Worm (Caenorhabditis elegans): ENCODE results near the gene clec-125.
"Not testable (repeated sequence)": the region's sequence is repeated elsewhere in the genome, so short reads cannot be mapped to it uniquely, and the experiment has no call there.

The clec-125 gene

DNA sequence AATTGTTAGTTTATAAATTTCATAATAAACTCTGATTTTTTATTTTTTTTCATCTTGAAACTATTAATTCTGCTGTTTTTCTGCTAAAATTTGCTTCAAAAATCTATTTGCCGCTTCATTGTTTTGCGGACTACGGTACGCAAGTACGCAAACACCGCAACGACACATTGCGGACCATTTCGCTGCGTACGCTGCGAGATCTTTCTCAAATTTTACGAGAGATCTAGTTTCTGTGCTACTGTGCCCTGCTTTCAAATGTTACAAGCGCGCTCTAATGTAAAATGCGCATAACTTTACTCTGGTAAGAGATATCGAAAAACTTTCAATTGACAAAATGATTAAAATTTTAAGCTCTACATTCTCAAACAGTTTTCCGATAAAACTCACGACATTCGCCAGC, 7.7 kb downstream of the clec-125 start:
- peak; percentile 61 for TF ChIP-seq nhr-25 (tag; optimal IDR thresholded peaks at IDR 0.05)
- peak; percentile 56 for TF ChIP-seq F13H6.1 (tag; optimal IDR thresholded peaks at IDR 0.05)
- TF ChIP-seq unc-55 (GFP tag; optimal IDR thresholded peaks at IDR 0.05), result peak; percentile 87
- TF ChIP-seq crh-2 (tag; optimal IDR thresholded peaks at IDR 0.05), result peak; percentile 43
- peak; percentile 68 for TF ChIP-seq C34F6.9 (tag; optimal IDR thresholded peaks at IDR 0.05)
- TF ChIP-seq lin-11 (tag; optimal IDR thresholded peaks at IDR 0.05), result peak; percentile 4
- TF ChIP-seq ZK546.5 (tag; optimal IDR thresholded peaks at IDR 0.05), result peak; percentile 6
- TF ChIP-seq gmeb-1 (tag; optimal IDR thresholded peaks at IDR 0.05), result peak; percentile 48
- TF ChIP-seq sma-9 (GFP tag; optimal IDR thresholded peaks at IDR 0.05), result peak; percentile 55
- not testable (repeated sequence) for TF ChIP-seq sma-9 (tag; optimal IDR thresholded peaks at IDR 0.05)
- TF ChIP-seq lin-13 (GFP tag; optimal IDR thresholded peaks at IDR 0.05), result peak; percentile 67
- peak; percentile 73 for TF ChIP-seq nhr-129 (tag; optimal IDR thresholded peaks at IDR 0.05)
- TF ChIP-seq lsy-2 (tag; optimal IDR thresholded peaks at IDR 0.05), result peak; percentile 89 to 97
- peak; percentile 32 for TF ChIP-seq sma-3 (GFP tag; optimal IDR thresholded peaks at IDR 0.05)
- TF ChIP-seq zag-1 (tag; optimal IDR thresholded peaks at IDR 0.05), result peak; percentile 20

DNA sequence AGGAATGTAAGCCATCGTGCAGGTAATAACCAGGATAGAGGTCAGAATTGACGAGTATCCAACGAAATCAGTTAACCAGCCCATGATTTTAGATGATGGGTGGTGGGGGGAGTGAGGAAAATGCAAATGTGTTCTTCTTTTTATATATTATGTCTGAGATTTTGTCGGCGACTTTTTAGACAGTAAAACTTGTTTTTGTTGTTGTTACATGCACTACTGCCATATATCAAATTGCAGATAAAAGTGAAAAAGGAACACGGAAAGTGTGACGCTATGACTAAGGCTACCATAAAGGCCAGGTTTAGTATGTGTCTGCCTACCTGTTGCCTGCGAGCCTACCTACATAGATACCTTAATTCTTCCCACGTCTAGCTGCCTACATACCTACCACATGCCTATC, 8.3 kb downstream of the clec-125 start, which contains the start of gene col-72:
TSS of gene col-72 (minus strand) at position 101 of the 400 bp plus-strand sequence.
- TF ChIP-seq nhr-11 (tag; optimal IDR thresholded peaks at IDR 0.05) (no peak), lin-13 (GFP tag; optimal IDR thresholded peaks at IDR 0.05) (no peak), mdl-1 (tag; optimal IDR thresholded peaks at IDR 0.05) (no peak), ceh-82 (tag; optimal IDR thresholded peaks at IDR 0.05) (no peak), mbf-1 (tag; optimal IDR thresholded peaks at IDR 0.05) (no peak), skn-1 (tag; optimal IDR thresholded peaks at IDR 0.05) (no peak), mab-5 (tag; optimal IDR thresholded peaks at IDR 0.05) (no peak), Y55F3AM.14 (GFP tag; optimal IDR thresholded peaks at IDR 0.05) (no peak), peb-1 (tag; optimal IDR thresholded peaks at IDR 0.05) (no peak), ZK546.5 (tag; optimal IDR thresholded peaks at IDR 0.05) (no peak), blmp-1 (tag; optimal IDR thresholded peaks at IDR 0.05; ENCODE audit: insufficient read depth) (no peak), ceh-16 (tag; optimal IDR thresholded peaks at IDR 0.05) (no peak), egl-27 (tag; optimal IDR thresholded peaks at IDR 0.05) (no peak), nhr-6 (tag; optimal IDR thresholded peaks at IDR 0.05) (no peak)

DNA sequence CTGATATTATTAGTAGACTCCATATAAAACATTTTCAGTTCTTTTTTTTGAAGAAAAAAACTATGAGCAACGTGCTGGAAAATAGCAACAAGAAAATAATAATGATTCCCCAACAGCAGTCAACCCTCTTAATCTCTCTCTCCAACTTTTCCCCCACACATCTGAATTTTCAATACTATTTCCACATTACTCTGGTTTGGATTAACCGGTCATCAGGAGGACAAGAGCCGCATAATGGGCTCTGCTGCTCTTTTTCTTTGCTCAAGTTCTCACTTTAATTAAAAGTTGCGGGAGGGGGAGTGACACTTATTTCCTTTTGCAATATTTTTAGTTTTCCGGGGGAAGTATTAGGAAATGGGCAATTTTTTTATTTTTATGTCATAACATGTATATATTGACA, 11.7 kb downstream of the clec-125 start:
- no peak for TF ChIP-seq skn-1 (tag; optimal IDR thresholded peaks at IDR 0.05)

DNA sequence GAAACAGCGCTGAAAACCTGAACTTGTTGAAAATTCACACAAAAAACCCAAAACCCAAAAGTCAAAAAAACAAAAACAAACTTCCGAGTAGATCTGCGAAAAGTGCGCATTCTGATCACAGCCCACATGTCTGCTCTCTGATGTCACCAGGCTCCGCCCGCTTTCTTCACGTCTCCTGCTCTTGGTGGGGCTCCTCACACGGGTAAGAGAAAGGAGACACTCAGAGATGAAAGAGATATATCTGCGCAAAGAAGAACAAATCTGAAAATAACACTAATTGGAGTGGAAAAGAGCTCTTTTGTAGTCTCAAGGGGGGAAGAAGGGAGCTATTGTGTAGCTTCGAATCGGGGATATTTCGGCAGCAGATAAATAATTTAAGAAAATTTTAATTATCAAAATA, 12.5 kb downstream of the clec-125 start, which contains the start of gene ncs-6:
TSS of gene ncs-6 (minus strand) at position 261 of the 400 bp plus-strand sequence.
- TF ChIP-seq ztf-4 (tag; optimal IDR thresholded peaks at IDR 0.05) (no peak), C34F6.9 (tag; optimal IDR thresholded peaks at IDR 0.05) (peak; percentile 7), nhr-25 (tag; optimal IDR thresholded peaks at IDR 0.05) (no peak), unc-39 (tag; optimal IDR thresholded peaks at IDR 0.05) (no peak)

DNA sequence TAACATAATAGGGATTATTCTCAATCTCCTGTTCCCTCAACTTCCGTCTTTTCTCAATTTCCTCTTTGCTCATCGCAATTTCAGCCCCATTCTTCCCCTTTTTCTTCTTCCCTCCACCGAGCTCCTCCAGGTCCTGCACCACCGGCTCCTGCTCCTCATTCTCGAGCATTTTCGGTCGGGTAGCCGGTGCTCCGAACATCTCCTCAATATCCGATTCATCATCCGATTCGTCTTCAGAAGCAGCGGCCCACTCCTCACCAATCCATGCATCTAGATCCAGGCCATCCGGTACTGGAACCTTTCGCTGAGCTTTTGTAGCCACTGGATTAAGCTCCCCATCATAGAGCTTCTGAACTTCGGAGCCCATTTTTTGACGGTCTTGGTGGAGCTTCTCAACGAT, 24.3 kb downstream of the clec-125 start:
- TF ChIP-seq egl-27 (tag; optimal IDR thresholded peaks at IDR 0.05) (no peak), nhr-23 (tag; optimal IDR thresholded peaks at IDR 0.05) (no peak), elt-3 (tag; optimal IDR thresholded peaks at IDR 0.05) (no peak), skn-1 (tag; optimal IDR thresholded peaks at IDR 0.05) (no peak), lin-13 (GFP tag; optimal IDR thresholded peaks at IDR 0.05) (no peak), blmp-1 (tag; optimal IDR thresholded peaks at IDR 0.05; ENCODE audit: insufficient read depth) (no peak), snpc-4 (tag; optimal IDR thresholded peaks at IDR 0.05) (no peak)

DNA sequence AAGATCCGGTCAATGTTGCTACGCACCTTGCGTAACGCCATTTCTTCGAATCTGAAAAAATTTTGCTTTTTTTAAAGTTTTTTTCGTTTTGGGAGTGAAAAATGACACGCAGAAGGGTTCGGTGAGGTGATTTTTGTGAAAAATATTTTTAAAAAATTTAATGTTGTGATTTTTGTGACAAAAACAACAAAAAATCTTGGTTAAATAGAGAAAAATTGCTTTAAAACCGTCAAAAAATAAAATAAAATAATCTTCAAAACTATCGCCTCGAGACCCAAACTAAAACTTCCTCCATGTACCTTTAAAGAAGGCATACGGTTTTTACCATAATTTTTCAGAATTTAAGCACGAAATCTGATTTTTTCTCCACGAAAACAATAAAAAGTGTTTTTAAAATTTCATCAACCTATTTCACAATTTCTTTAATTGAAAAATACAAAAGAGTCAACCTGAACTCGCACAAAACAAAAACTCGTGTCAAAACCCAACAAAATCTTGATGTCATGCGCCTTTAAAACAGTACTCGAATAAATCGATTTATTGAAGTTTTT, 30.7 kb downstream of the clec-125 start, which contains the start of gene apd-3:
TSS of gene apd-3 (minus strand) at position 51 of the 551 bp plus-strand sequence.
- TF ChIP-seq ZK546.5 (tag; optimal IDR thresholded peaks at IDR 0.05) (no peak), lin-39 (tag; optimal IDR thresholded peaks at IDR 0.05) (no peak), F13H6.1 (tag; optimal IDR thresholded peaks at IDR 0.05) (no peak), mdl-1 (tag; optimal IDR thresholded peaks at IDR 0.05) (no peak)

Measured in whole organism, L2 larva.